Worm (Caenorhabditis elegans): ENCODE data around the gene daf-42.

ce11 chrIV:7342144-7342543 lies 4.5 kb downstream of the daf-42 start:
- no peak for TF ChIP-seq pha-4 (tag; optimal IDR thresholded peaks at IDR 0.05)
- no peak for TF ChIP-seq ceh-45 (GFP tag; IDR thresholded peaks at IDR 0.05)
- TF ChIP-seq tbx-2 (tag; optimal IDR thresholded peaks at IDR 0.05) = no peak
- no peak for TF ChIP-seq pqm-1 (tag; optimal IDR thresholded peaks at IDR 0.05)
- no peak for TF ChIP-seq pha-2 (tag; optimal IDR thresholded peaks at IDR 0.05)

Data from whole organism, late embryonic.